Fruit fly (Drosophila melanogaster) whole organism, embryonic: ENCODE results near the gene CG33511.

Source experiments
- Bdp1 ChIP-seq: fragments of 200-800 bp; sonication (Bioruptor generic); optimal IDR thresholded peaks from 3 replicates; lab custom pipeline; 2016; ENCODE audit warnings: missing biosample characterization, missing genetic modification characterization
- Bteb2 ChIP-seq: fragments of 200-800 bp; sonication (Bioruptor generic); optimal IDR thresholded peaks from 2 replicates; lab custom pipeline; 2016; ENCODE audit warnings: missing biosample characterization, missing genetic modification characterization
- CG10959 ChIP-seq: fragments of 200-800 bp; sonication (Bioruptor generic); IDR thresholded peaks from 2 replicates; pipeline ENCODE4 v1.3.6; 2022; ENCODE audit warnings: missing biosample characterization, missing genetic modification characterization
- CG11398 ChIP-seq: fragments of 200-800 bp; sonication (Bioruptor generic); optimal IDR thresholded peaks from 2 replicates; lab custom pipeline; 2016; ENCODE audit warnings: missing biosample characterization, missing genetic modification characterization
- CG12155 ChIP-seq: fragments of 200-800 bp; sonication (Bioruptor generic); optimal IDR thresholded peaks from 3 replicates; lab custom pipeline; 2016; ENCODE audit warnings: missing biosample characterization, missing genetic modification characterization
- CG12659 ChIP-seq: fragments of 200-800 bp; sonication (Bioruptor generic); optimal IDR thresholded peaks from 3 replicates; lab custom pipeline; 2017; ENCODE audit warnings: mild to moderate bottlenecking, missing biosample characterization, missing genetic modification reagents, missing genetic modification characterization
- CG14860 ChIP-seq: fragments of 200-800 bp; sonication (Bioruptor generic); IDR thresholded peaks from 3 replicates; pipeline ENCODE4 v1.3.6; 2022; ENCODE audit warnings: missing biosample characterization, missing genetic modification characterization; ENCODE audit not compliant: partially characterized antibody
- CG16863 ChIP-seq: fragments of 200-800 bp; sonication (Bioruptor generic); optimal IDR thresholded peaks from 3 replicates; lab custom pipeline; 2016; ENCODE audit warnings: missing biosample characterization, missing genetic modification characterization
- CG18619 ChIP-seq: fragments of 200-800 bp; sonication (Bioruptor generic); optimal IDR thresholded peaks from 3 replicates; lab custom pipeline; 2017; ENCODE audit warnings: missing biosample characterization, mild to moderate bottlenecking, missing genetic modification characterization
- CG2678 ChIP-seq: fragments of 200-800 bp; sonication (Bioruptor generic); optimal IDR thresholded peaks from 3 replicates; lab custom pipeline; 2019; ENCODE audit warnings: missing biosample characterization, mild to moderate bottlenecking, missing genetic modification characterization, moderate library complexity
- CG3065 ChIP-seq: fragments of 200-800 bp; sonication (Bioruptor generic); optimal IDR thresholded peaks from 2 replicates; lab custom pipeline; 2016; ENCODE audit warnings: missing biosample characterization, missing genetic modification characterization
- CG32532 ChIP-seq: fragments of 200-800 bp; sonication (Bioruptor generic); IDR thresholded peaks from 2 replicates; pipeline ENCODE4 v1.3.6; 2022; ENCODE audit warnings: missing biosample characterization, missing genetic modification characterization
- CG33213 ChIP-seq: fragments of 200-800 bp; sonication (Bioruptor generic); optimal IDR thresholded peaks from 3 replicates; lab custom pipeline; 2016; ENCODE audit warnings: missing biosample characterization, missing genetic modification characterization
- CG33557 ChIP-seq: fragments of 200-800 bp; sonication (Bioruptor generic); optimal IDR thresholded peaks from 2 replicates; lab custom pipeline; 2019; ENCODE audit warnings: missing biosample characterization, mild to moderate bottlenecking, missing genetic modification characterization, moderate library complexity
- CG4424 ChIP-seq: fragments of 200-800 bp; sonication (Bioruptor generic); optimal IDR thresholded peaks from 3 replicates; lab custom pipeline; 2016; ENCODE audit warnings: missing biosample characterization, missing genetic modification characterization
- CG6765 ChIP-seq: fragments of 200-800 bp; sonication (Bioruptor generic); optimal IDR thresholded peaks from 3 replicates; lab custom pipeline; 2017; ENCODE audit warnings: missing biosample characterization, mild to moderate bottlenecking, missing genetic modification characterization
- CG6813 ChIP-seq: fragments of 200-800 bp; sonication (Bioruptor generic); optimal IDR thresholded peaks from 2 replicates; lab custom pipeline; 2017; ENCODE audit warnings: missing biosample characterization, missing genetic modification characterization, mild to moderate bottlenecking, moderate library complexity, missing genetic modification reagents
- CG7745 ChIP-seq: fragments of 200-800 bp; sonication (Bioruptor generic); optimal IDR thresholded peaks from 2 replicates; lab custom pipeline; 2018; ENCODE audit warnings: missing biosample characterization, mild to moderate bottlenecking, missing genetic modification characterization, moderate library complexity
- CG8089 ChIP-seq: fragments of 200-800 bp; sonication (Bioruptor generic); optimal IDR thresholded peaks from 3 replicates; lab custom pipeline; 2016; ENCODE audit warnings: missing biosample characterization, missing genetic modification characterization
- CHES-1-like ChIP-seq: fragments of 200-800 bp; sonication (Bioruptor generic); optimal IDR thresholded peaks from 2 replicates; lab custom pipeline; 2016; ENCODE audit warnings: missing biosample characterization, missing genetic modification characterization
- CkIIα-i1 ChIP-seq: fragments of 200-800 bp; sonication (Bioruptor generic); IDR thresholded peaks from 2 replicates; pipeline ENCODE4 v1.3.6; 2022; ENCODE audit warnings: missing biosample characterization, missing genetic modification characterization
- D19B ChIP-seq: fragments of 200-800 bp; sonication (Bioruptor generic); optimal IDR thresholded peaks from 2 replicates; lab custom pipeline; 2017; ENCODE audit warnings: missing biosample characterization, mild to moderate bottlenecking, missing genetic modification characterization
- Dll ChIP-seq: fragments of 200-800 bp; sonication (Bioruptor generic); IDR thresholded peaks from 4 replicates; pipeline ENCODE4 v1.3.6; 2022; ENCODE audit warnings: missing biosample characterization, missing genetic modification characterization; ENCODE audit not compliant: partially characterized antibody
- Doc3 ChIP-seq: fragments of 200-800 bp; sonication (Bioruptor generic); IDR thresholded peaks from 3 replicates; pipeline ENCODE4 v1.3.6; 2022; ENCODE audit warnings: missing biosample characterization, missing genetic modification characterization; ENCODE audit not compliant: partially characterized antibody
- ERR ChIP-seq: fragments of 200-800 bp; sonication (Bioruptor generic); optimal IDR thresholded peaks from 2 replicates; lab custom pipeline; 2016; ENCODE audit warnings: missing biosample characterization, missing genetic modification characterization
- Gug ChIP-seq: fragments of 200-800 bp; sonication (Bioruptor generic); IDR thresholded peaks from 4 replicates; pipeline ENCODE4 v1.3.6; 2022; ENCODE audit warnings: missing biosample characterization, missing genetic modification characterization
- Mes4 ChIP-seq: fragments of 200-800 bp; sonication (Bioruptor generic); optimal IDR thresholded peaks from 2 replicates; lab custom pipeline; 2016; ENCODE audit warnings: missing biosample characterization, missing genetic modification characterization
- Myb ChIP-seq: fragments of 200-800 bp; sonication (Bioruptor generic); optimal IDR thresholded peaks from 2 replicates; lab custom pipeline; 2016; ENCODE audit warnings: missing biosample characterization, missing genetic modification characterization
- NC2α ChIP-seq: fragments of 200-800 bp; sonication (Bioruptor generic); optimal IDR thresholded peaks from 2 replicates; lab custom pipeline; 2016; ENCODE audit warnings: missing biosample characterization, missing genetic modification characterization
- Oaz ChIP-seq: fragments of 200-800 bp; sonication (Bioruptor generic); IDR thresholded peaks from 2 replicates; pipeline ENCODE4 v1.3.6; 2022; ENCODE audit warnings: missing biosample characterization, missing genetic modification characterization
- Ravus ChIP-seq: fragments of 200-800 bp; sonication (Bioruptor generic); IDR thresholded peaks from 2 replicates; pipeline ENCODE4 v1.3.6; 2022; ENCODE audit warnings: missing biosample characterization, missing genetic modification characterization
- az2 ChIP-seq: fragments of 200-800 bp; sonication (Bioruptor generic); optimal IDR thresholded peaks from 3 replicates; lab custom pipeline; 2016; ENCODE audit warnings: missing biosample characterization, missing genetic modification characterization
- bowl ChIP-seq: fragments of 200-800 bp; sonication (Bioruptor generic); IDR thresholded peaks from 2 replicates; pipeline ENCODE4 v1.3.6; 2022; ENCODE audit warnings: missing biosample characterization, missing genetic modification characterization
- danr ChIP-seq: fragments of 200-800 bp; sonication (Bioruptor generic); IDR thresholded peaks from 2 replicates; pipeline ENCODE4 v1.3.6; 2022; ENCODE audit warnings: missing biosample characterization, missing genetic modification characterization
- dm ChIP-seq: fragments of 200-800 bp; sonication (Bioruptor generic); optimal IDR thresholded peaks from 3 replicates; lab custom pipeline; 2016; ENCODE audit warnings: missing biosample characterization, missing genetic modification characterization
- eyg ChIP-seq: fragments of 200-800 bp; sonication (Bioruptor generic); optimal IDR thresholded peaks from 3 replicates; lab custom pipeline; 2016; ENCODE audit warnings: missing biosample characterization, missing genetic modification characterization
- hb ChIP-seq: fragments of 200-800 bp; sonication (Bioruptor generic); IDR thresholded peaks from 3 replicates; pipeline ENCODE4 v1.3.6; 2022; ENCODE audit warnings: missing biosample characterization, missing genetic modification characterization; ENCODE audit not compliant: partially characterized antibody
- lmd ChIP-seq: fragments of 200-800 bp; sonication (Bioruptor generic); IDR thresholded peaks from 2 replicates; pipeline ENCODE4 v1.3.6; 2022; ENCODE audit warnings: missing biosample characterization, missing genetic modification characterization
- mirr ChIP-seq: fragments of 200-800 bp; sonication (Bioruptor generic); optimal IDR thresholded peaks from 3 replicates; lab custom pipeline; 2018; ENCODE audit warnings: missing biosample characterization, mild to moderate bottlenecking, missing genetic modification characterization
- mld ChIP-seq: fragments of 200-800 bp; sonication (Bioruptor generic); IDR thresholded peaks from 3 replicates; pipeline ENCODE4 v1.3.6; 2022; ENCODE audit warnings: missing biosample characterization, missing genetic modification characterization; ENCODE audit not compliant: partially characterized antibody
- nmo ChIP-seq: fragments of 200-800 bp; sonication (Bioruptor generic); optimal IDR thresholded peaks from 2 replicates; lab custom pipeline; 2018; ENCODE audit warnings: missing biosample characterization, mild to moderate bottlenecking, missing genetic modification characterization, moderate library complexity
- oc ChIP-seq: fragments of 200-800 bp; sonication (Bioruptor generic); optimal IDR thresholded peaks from 2 replicates; lab custom pipeline; 2018; ENCODE audit warnings: missing biosample characterization, mild to moderate bottlenecking, missing genetic modification characterization, moderate library complexity
- peb ChIP-seq: fragments of 200-800 bp; sonication (Bioruptor generic); IDR thresholded peaks from 2 replicates; pipeline ENCODE4 v1.3.6; 2022; ENCODE audit warnings: missing biosample characterization, missing genetic modification characterization
- pita ChIP-seq: fragments of 200-800 bp; sonication (Bioruptor generic); optimal IDR thresholded peaks from 2 replicates; lab custom pipeline; 2017; ENCODE audit warnings: missing biosample characterization, mild to moderate bottlenecking, missing genetic modification characterization
- pros ChIP-seq: fragments of 200-800 bp; sonication (Bioruptor generic); optimal IDR thresholded peaks from 3 replicates; lab custom pipeline; 2019; ENCODE audit warnings: missing biosample characterization, mild to moderate bottlenecking, missing genetic modification characterization, moderate library complexity
- run ChIP-seq: fragments of 200-800 bp; sonication (Bioruptor generic); optimal IDR thresholded peaks from 3 replicates; lab custom pipeline; 2018; ENCODE audit warnings: missing biosample characterization, mild to moderate bottlenecking, missing genetic modification characterization
- sd ChIP-seq: fragments of 200-800 bp; sonication (Bioruptor generic); optimal IDR thresholded peaks from 3 replicates; lab custom pipeline; 2018; ENCODE audit warnings: missing biosample characterization, mild to moderate bottlenecking, missing genetic modification characterization, moderate library complexity
- sug ChIP-seq: fragments of 200-800 bp; optimal IDR thresholded peaks from 2 replicates; lab custom pipeline; 2019; ENCODE audit warnings: missing biosample characterization, mild to moderate bottlenecking, missing genetic modification characterization, moderate library complexity
- wek ChIP-seq: fragments of 200-800 bp; sonication (Bioruptor generic); optimal IDR thresholded peaks from 3 replicates; lab custom pipeline; 2018; ENCODE audit warnings: missing biosample characterization, mild to moderate bottlenecking, missing genetic modification characterization, moderate library complexity

The CG33511 gene

DNA sequence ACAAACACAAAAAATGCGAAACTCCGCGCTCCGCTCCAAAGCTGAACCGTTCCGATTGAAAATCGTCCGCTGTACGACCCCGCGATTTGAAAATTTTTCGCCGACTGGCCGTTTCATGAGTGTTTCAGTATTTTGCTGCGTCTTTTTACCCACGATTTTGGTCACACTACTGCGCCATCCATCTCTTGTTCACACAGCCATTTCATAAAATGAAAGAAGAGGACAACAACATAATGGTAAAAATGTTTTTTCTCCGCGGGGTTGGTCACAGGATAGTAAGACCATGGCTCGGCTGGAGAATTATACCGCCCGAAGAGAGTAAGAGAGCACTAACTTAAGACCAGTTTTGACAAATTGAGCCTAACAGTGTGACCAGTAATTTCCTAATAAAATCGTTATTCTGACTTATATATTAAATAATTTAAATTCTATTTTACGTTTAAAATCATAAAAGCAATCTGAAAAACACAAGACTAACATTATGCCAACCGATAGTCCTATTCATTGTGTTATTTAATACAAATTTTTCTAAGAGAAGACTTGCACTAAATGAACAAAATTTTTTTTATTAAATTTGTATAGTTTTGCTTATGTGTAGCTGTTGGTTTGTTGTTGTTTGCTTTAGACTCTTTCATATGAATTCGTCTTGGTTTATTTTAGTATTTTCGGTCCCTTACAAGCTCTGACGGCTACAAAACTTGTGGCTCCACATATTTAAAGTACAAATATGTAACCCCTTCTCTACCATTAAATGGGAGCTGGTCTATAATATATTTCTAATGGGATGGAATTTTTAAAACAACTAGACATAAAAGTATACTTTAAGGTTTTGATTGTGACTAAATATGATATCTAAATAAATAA is 30.2 kb downstream of the CG33511 start, which contains the start of gene CG42238 (continued):
- no peak for TF ChIP-seq CG16863 (GFP tag; lab: Kevin White, UChicago)
- no peak for TF ChIP-seq Doc3 (GFP tag; lab: Robert Waterston, UW)
- TF ChIP-seq bowl, result no peak
- no peak for TF ChIP-seq Bteb2
- no peak for TF ChIP-seq mld
- no peak for TF ChIP-seq dm (GFP tag; lab: Kevin White, UChicago)
- TF ChIP-seq lmd, result no peak
- TF ChIP-seq ERR, result peak; percentile 23
- TF ChIP-seq NC2α, result no peak
- TF ChIP-seq oc (tag; lab: Kevin White, UChicago), result no peak
- TF ChIP-seq run (tag; lab: Kevin White, UChicago), result no peak
- TF ChIP-seq CG8089 (GFP tag; lab: Kevin White, UChicago), result peak; percentile 26
- no peak for TF ChIP-seq peb (GFP tag; lab: Robert Waterston, UW)
- TF ChIP-seq pros (GFP tag; lab: Kevin White, UChicago), result no peak
- peak; percentile 60 for TF ChIP-seq Myb
- no peak for TF ChIP-seq CG6765 (GFP tag; lab: Kevin White, UChicago)
- no peak for TF ChIP-seq CG18619 (GFP tag; lab: Kevin White, UChicago)
- TF ChIP-seq Gug, result 0 out of 4 replicates have a peak, but pooled peaks have one; percentile 13
- TF ChIP-seq mirr (GFP tag; lab: Kevin White, UChicago), result peak; percentile 5
- no peak for TF ChIP-seq CG4424 (GFP tag; lab: Kevin White, UChicago)
- TF ChIP-seq CG12155, result no peak
- TF ChIP-seq CHES-1-like (GFP tag; lab: Kevin White, UChicago), result peak; percentile 29
- no peak for TF ChIP-seq Oaz
- TF ChIP-seq CG10959, result no peak
- no peak for TF ChIP-seq CG33557
- TF ChIP-seq eyg, result no peak
- TF ChIP-seq CG3065 (GFP tag; lab: Kevin White, UChicago), result no peak
- no peak for TF ChIP-seq CG7745 (tag; lab: Kevin White, UChicago)
- no peak for TF ChIP-seq Mes4 (GFP tag; lab: Kevin White, UChicago)
- no peak for TF ChIP-seq Dll (GFP tag; lab: Robert Waterston, UW)
- TF ChIP-seq CG12659 (GFP tag; lab: Kevin White, UChicago), result peak; percentile 46
- no peak for TF ChIP-seq CG2678 (tag; lab: Kevin White, UChicago)
- TF ChIP-seq pita (GFP tag; lab: Kevin White, UChicago), result no peak
- no peak for TF ChIP-seq hb (GFP tag; lab: Robert Waterston, UW)
- TF ChIP-seq D19B (GFP tag; lab: Kevin White, UChicago), result no peak
- no peak for TF ChIP-seq Bdp1 (GFP tag; lab: Kevin White, UChicago)
- TF ChIP-seq CG6813 (GFP tag; lab: Kevin White, UChicago), result no peak
- no peak for TF ChIP-seq danr (GFP tag; lab: Robert Waterston, UW)
- TF ChIP-seq CG33213 (GFP tag; lab: Kevin White, UChicago), result peak; percentile 86
- TF ChIP-seq nmo (GFP tag; lab: Kevin White, UChicago), result peak; percentile 41
- TF ChIP-seq CkIIα-i1 (GFP tag; lab: Robert Waterston, UW), result no peak
- TF ChIP-seq wek, result no peak
- TF ChIP-seq CG11398 (GFP tag; lab: Kevin White, UChicago), result no peak
- no peak for TF ChIP-seq sug (tag; lab: Kevin White, UChicago)
- no peak for TF ChIP-seq sd (tag; lab: Kevin White, UChicago)
- TF ChIP-seq CG32532 (GFP tag; lab: Robert Waterston, UW), result peak; percentile 40; the same call in 1 of the 2 replicates
- no peak for TF ChIP-seq az2 (GFP tag; lab: Kevin White, UChicago)
- TF ChIP-seq CG14860 (GFP tag; lab: Robert Waterston, UW), result no peak
- TF ChIP-seq Ravus (GFP tag; lab: Robert Waterston, UW), result no peak
